Worm (Caenorhabditis elegans): ENCODE measurements around the gene trap-2.

DNA sequence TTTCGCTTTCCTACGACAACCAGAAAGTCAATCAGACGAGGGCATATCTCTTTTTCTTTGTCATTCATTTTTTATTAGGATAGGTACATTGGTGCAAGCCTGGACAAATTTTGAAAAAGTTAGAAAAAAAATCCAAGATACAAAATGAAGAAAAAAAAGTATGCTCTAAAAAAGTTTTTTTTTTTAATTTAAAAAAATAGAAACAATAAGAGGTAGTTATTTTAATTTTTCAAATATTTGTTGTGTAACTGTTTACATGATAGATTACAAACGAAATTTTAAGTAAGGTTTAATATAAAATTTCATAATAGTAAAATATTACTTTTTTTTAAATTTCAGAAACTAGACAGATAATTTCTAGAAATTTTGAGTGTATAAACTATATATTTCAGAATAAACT lies 8.2 kb downstream of the trap-2 start, which contains the start of gene aex-3:
- TF ChIP-seq ama-1 (optimal IDR thresholded peaks at IDR 0.05) (no peak), nhr-77 (tag; optimal IDR thresholded peaks at IDR 0.05) (no peak), nhr-76 (tag; optimal IDR thresholded peaks at IDR 0.05) (no peak), fos-1 (tag; optimal IDR thresholded peaks at IDR 0.05) (no peak), lsy-2 (tag; optimal IDR thresholded peaks at IDR 0.05) (no peak), efl-3 (GFP tag; optimal IDR thresholded peaks at IDR 0.05) (no peak), lin-13 (GFP tag; optimal IDR thresholded peaks at IDR 0.05) (no peak), nhr-47 (tag; optimal IDR thresholded peaks at IDR 0.05) (no peak), elt-3 (tag; optimal IDR thresholded peaks at IDR 0.05) (no peak), ces-1 (GFP tag; optimal IDR thresholded peaks at IDR 0.05) (no peak)
